Worm (Caenorhabditis elegans) whole organism, L4 larva: ENCODE data around the gene srt-41.

ENCODE experiments used
- lsy-2 ChIP-seq, 2 experiments: fragments of 150-350 bp in 1 of 2; sonication (generic microtip) in 1 of 2; optimal IDR thresholded peaks; 2 replicates each; lab custom pipeline; 2014 to 2017; ENCODE audit warnings: missing biosample characterization in 2 of 2, missing genetic modification characterization in 2 of 2
- nhr-77 ChIP-seq: fragments of 150-350 bp; optimal IDR thresholded peaks from 2 replicates; lab custom pipeline; 2014; ENCODE audit warnings: missing biosample characterization, missing genetic modification characterization

- no peak for TF ChIP-seq nhr-77 (tag; lab: Kevin White, UChicago)
- TF ChIP-seq lsy-2 (tag; optimal IDR thresholded peaks at IDR 0.05; lab: Kevin White, UChicago): no peak
Measured at ce11 chrV:1789495-1789894, 13.4 kb downstream of the srt-41 start.
